Worm (Caenorhabditis elegans): ENCODE data around the gene pqn-68.

The pqn-68 gene

ce11 chrV:12968555-12968954 is 16.1 kb downstream of the pqn-68 start, which contains the start of gene lin-46:
Gene lin-46 (plus strand): TSS chrV:12968855.
- TF ChIP-seq mab-5 (tag; optimal IDR thresholded peaks at IDR 0.05): no peak
- no peak for TF ChIP-seq elt-3 (tag; optimal IDR thresholded peaks at IDR 0.05)
- no peak for TF ChIP-seq flh-1 (GFP tag; optimal IDR thresholded peaks at IDR 0.05)
- no peak for TF ChIP-seq nhr-12 (tag; optimal IDR thresholded peaks at IDR 0.05)
- no peak for TF ChIP-seq unc-62 (GFP tag; optimal IDR thresholded peaks at IDR 0.05)
- no peak for TF ChIP-seq lin-13 (tag; optimal IDR thresholded peaks at IDR 0.05)
- TF ChIP-seq hlh-1 (tag; optimal IDR thresholded peaks at IDR 0.05): no peak
- TF ChIP-seq blmp-1 (tag; optimal IDR thresholded peaks at IDR 0.05): no peak
- TF ChIP-seq bed-3 (GFP tag; optimal IDR thresholded peaks at IDR 0.05): no peak
- no peak for TF ChIP-seq nhr-76 (tag; optimal IDR thresholded peaks at IDR 0.05)
- TF ChIP-seq lsy-2 (tag; optimal IDR thresholded peaks at IDR 0.05): no peak
- no peak for TF ChIP-seq sem-2 (GFP tag; optimal IDR thresholded peaks at IDR 0.05)
- no peak for TF ChIP-seq nhr-237 (tag; optimal IDR thresholded peaks at IDR 0.05)

- TF ChIP-seq mab-5 (tag; optimal IDR thresholded peaks at IDR 0.05): no peak
- peak; percentile 79 for TF ChIP-seq ces-1 (GFP tag; optimal IDR thresholded peaks at IDR 0.05)
- TF ChIP-seq lsy-2 (tag; optimal IDR thresholded peaks at IDR 0.05): peak; percentile 57
- TF ChIP-seq mep-1 (tag; optimal IDR thresholded peaks at IDR 0.05): peak; percentile 15
These were observed 18.2 kb downstream of the pqn-68 start, which contains the start of gene pnn-1 for ce11 chrV:12970575-12971160. Gene pnn-1 (plus strand): TSS chrV:12971110.

DNA sequence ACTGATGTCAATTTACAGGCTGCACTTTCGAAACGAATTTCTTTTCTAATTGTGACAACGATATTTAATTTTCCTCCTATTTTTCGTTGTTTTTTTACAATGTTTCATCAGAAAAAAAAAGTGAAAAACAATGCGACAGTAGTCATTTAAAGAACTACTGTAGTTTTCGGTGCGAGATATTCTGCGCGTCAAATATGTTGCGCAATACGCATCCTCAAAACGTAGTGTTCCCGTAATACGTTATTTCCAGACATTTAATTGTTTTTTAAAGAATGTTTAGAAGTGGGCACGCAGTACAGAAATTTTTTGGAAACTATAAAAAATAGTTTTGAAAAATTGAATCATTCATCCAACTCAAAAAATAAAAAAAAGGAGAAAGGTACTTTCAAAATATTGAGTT is 21.6 kb downstream of the pqn-68 start:
- TF ChIP-seq zip-8 (tag; optimal IDR thresholded peaks at IDR 0.05): peak; percentile 66
- TF ChIP-seq flh-1 (GFP tag; optimal IDR thresholded peaks at IDR 0.05): no peak

- TF ChIP-seq unc-39 (tag; optimal IDR thresholded peaks at IDR 0.05) (no peak), M03D4.4 (tag; optimal IDR thresholded peaks at IDR 0.05) (no peak), nhr-2 (tag; optimal IDR thresholded peaks at IDR 0.05) (no peak), ces-1 (GFP tag; optimal IDR thresholded peaks at IDR 0.05) (no peak), sem-2 (GFP tag; optimal IDR thresholded peaks at IDR 0.05) (no peak), ham-2 (GFP tag; optimal IDR thresholded peaks at IDR 0.05) (peak; percentile 21), zip-8 (tag; optimal IDR thresholded peaks at IDR 0.05) (no peak)
These were observed 34.6 kb downstream of the pqn-68 start, which contains the start of gene shw-3 for ce11 chrV:12987061-12987460. Gene shw-3 (minus strand): TSS chrV:12987161.

ce11 chrV:12988256-12988655 is 35.8 kb downstream of the pqn-68 start, which contains the start of gene F15B9.8:
Gene F15B9.8 (plus strand): TSS chrV:12988556.
- no peak for TF ChIP-seq drap-1 (GFP tag; optimal IDR thresholded peaks at IDR 0.05)
- TF ChIP-seq zip-8 (tag; optimal IDR thresholded peaks at IDR 0.05): peak; percentile 72
- TF ChIP-seq hlh-1 (tag; optimal IDR thresholded peaks at IDR 0.05): no peak
- TF ChIP-seq nhr-28 (tag; optimal IDR thresholded peaks at IDR 0.05): no peak
- no peak for TF ChIP-seq nhr-76 (tag; optimal IDR thresholded peaks at IDR 0.05)
- peak; percentile 22 for TF ChIP-seq blmp-1 (tag; optimal IDR thresholded peaks at IDR 0.05)

DNA sequence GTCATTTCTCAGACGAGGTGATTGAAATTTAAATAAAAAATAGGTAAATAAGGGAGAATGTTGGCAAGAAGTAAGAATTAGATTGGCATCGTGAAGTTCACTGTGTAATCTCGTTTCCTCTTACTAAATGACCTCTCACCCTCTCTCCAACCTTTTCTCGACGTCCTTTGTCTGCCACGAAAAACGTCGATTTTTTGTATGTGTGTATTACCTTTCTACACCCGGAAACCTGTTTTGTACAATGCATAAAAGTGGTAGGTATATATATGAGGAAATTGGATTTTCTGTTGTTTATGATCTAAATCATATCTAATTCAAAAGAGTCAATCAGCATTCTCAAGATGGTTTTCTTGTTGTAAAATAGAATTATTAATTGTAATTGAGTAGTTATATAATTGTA is 40.5 kb downstream of the pqn-68 start, which contains the start of the genes F15B9.11 and dsl-7:
Gene F15B9.11 (minus strand): TSS at position 5 of the 400 bp plus-strand sequence.
Gene dsl-7 (plus strand): TSS at position 260 of the 400 bp plus-strand sequence.
- TF ChIP-seq unc-39 (tag; optimal IDR thresholded peaks at IDR 0.05) (no peak), hlh-1 (tag; optimal IDR thresholded peaks at IDR 0.05) (no peak), nhr-237 (tag; optimal IDR thresholded peaks at IDR 0.05) (no peak), ham-2 (GFP tag; optimal IDR thresholded peaks at IDR 0.05) (no peak), blmp-1 (tag; optimal IDR thresholded peaks at IDR 0.05) (no peak), sptf-1 (tag; optimal IDR thresholded peaks at IDR 0.05) (no peak), nhr-28 (tag; optimal IDR thresholded peaks at IDR 0.05) (no peak), lin-13 (tag; optimal IDR thresholded peaks at IDR 0.05) (no peak), M03D4.4 (tag; optimal IDR thresholded peaks at IDR 0.05) (no peak), nhr-76 (tag; optimal IDR thresholded peaks at IDR 0.05) (no peak), mls-2 (tag; optimal IDR thresholded peaks at IDR 0.05) (no peak), drap-1 (GFP tag; optimal IDR thresholded peaks at IDR 0.05) (no peak), lsy-2 (tag; optimal IDR thresholded peaks at IDR 0.05) (no peak), nhr-2 (tag; optimal IDR thresholded peaks at IDR 0.05) (no peak), tbx-8 (GFP tag; optimal IDR thresholded peaks at IDR 0.05) (no peak), elt-1 (tag; optimal IDR thresholded peaks at IDR 0.05; ENCODE audit: borderline replicate concordance, insufficient read depth) (no peak), sem-2 (GFP tag; optimal IDR thresholded peaks at IDR 0.05) (no peak), zip-8 (tag; optimal IDR thresholded peaks at IDR 0.05) (no peak), unc-120 (tag; optimal IDR thresholded peaks at IDR 0.05; ENCODE audit: poor library complexity, severe bottlenecking) (no peak), cnd-1 (tag; optimal IDR thresholded peaks at IDR 0.05) (no peak)
